Worm (Caenorhabditis elegans) whole organism, L4 larva: ENCODE measurements around the gene gstk-2.

Experiments
- aly-2 ChIP-seq: sonication (generic microtip); optimal IDR thresholded peaks from 2 replicates; lab custom pipeline; 2018; ENCODE audit warnings: missing biosample characterization, missing genetic modification characterization
- ama-1 ChIP-seq: fragments of 150-350 bp; optimal IDR thresholded peaks from 2 replicates; lab custom pipeline; 2014; ENCODE audit warnings: inconsistent platforms, mixed read lengths
- fos-1 ChIP-seq: fragments of 150-350 bp; optimal IDR thresholded peaks from 2 replicates; lab custom pipeline; 2014; ENCODE audit warnings: missing biosample characterization, missing genetic modification characterization
- lin-39 ChIP-seq: fragments of 150-350 bp; optimal IDR thresholded peaks from 2 replicates; lab custom pipeline; 2014; ENCODE audit warnings: missing biosample characterization, missing genetic modification reagents, missing genetic modification characterization
- lsy-2 ChIP-seq, 2 experiments: fragments of 150-350 bp in 1 of 2; sonication (generic microtip) in 1 of 2; optimal IDR thresholded peaks; 2 replicates each; lab custom pipeline; 2014 to 2017; ENCODE audit warnings: missing biosample characterization in 2 of 2, missing genetic modification characterization in 2 of 2
- nhr-10 ChIP-seq: fragments of 150-350 bp; optimal IDR thresholded peaks from 2 replicates; lab custom pipeline; 2014; ENCODE audit warnings: missing biosample characterization, missing genetic modification characterization
- nhr-11 ChIP-seq: fragments of 150-350 bp; optimal IDR thresholded peaks from 2 replicates; lab custom pipeline; 2014; ENCODE audit warnings: missing biosample characterization, missing genetic modification characterization
- snpc-4 ChIP-seq: fragments of 150-350 bp; optimal IDR thresholded peaks from 2 replicates; lab custom pipeline; 2014; ENCODE audit warnings: missing biosample characterization, missing genetic modification characterization

ce11 chrIV:7291066-7291465 is 49.0 kb upstream of the gstk-2 start:
- TF ChIP-seq snpc-4 (no peak), nhr-10 (tag; lab: Kevin White, UChicago) (no peak), lsy-2 (tag; optimal IDR thresholded peaks at IDR 0.05; lab: Kevin White, UChicago) (no peak), aly-2 (tag; lab: Kevin White, UChicago) (no peak), lin-39 (tag; lab: Kevin White, UChicago) (no peak), nhr-11 (tag; lab: Kevin White, UChicago) (no peak), fos-1 (tag; lab: Kevin White, UChicago) (no peak), ama-1 (lab: Kevin White, UChicago) (no peak)
